Worm (Caenorhabditis elegans) whole organism, late embryonic: ENCODE results near the gene C34F11.1.

Experiments used
- K09A11.1 ChIP-seq: sonication (generic microtip); optimal IDR thresholded peaks from 2 replicates; lab custom pipeline; 2017; ENCODE audit warnings: antibody characterized with exemption, mild to moderate bottlenecking, missing genetic modification characterization, missing compliant biosample characterization; ENCODE audit not compliant: insufficient read depth
- rnt-1 ChIP-seq: sonication (generic microtip); optimal IDR thresholded peaks from 2 replicates; lab custom pipeline; 2016; ENCODE audit warnings: missing genetic modification characterization, missing compliant biosample characterization

DNA sequence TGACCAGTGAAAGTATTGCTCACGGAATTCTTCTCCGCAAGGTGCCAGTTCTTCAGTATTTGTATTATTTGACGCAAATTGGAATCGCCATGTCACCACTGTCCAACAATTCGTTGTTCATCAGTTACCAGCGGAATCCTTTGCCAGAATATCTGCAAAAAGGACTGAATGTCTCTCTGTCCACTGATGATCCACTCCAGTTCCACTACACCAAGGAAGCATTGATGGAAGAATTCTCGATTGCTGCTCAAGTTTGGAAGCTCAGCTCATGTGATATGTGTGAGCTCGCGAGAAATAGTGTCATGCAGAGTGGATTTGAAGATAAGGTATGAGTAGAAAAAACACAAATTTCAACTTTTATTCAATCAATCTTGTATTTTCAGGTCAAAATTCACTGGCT, 3.7 kb upstream of the C34F11.1 start:
- TF ChIP-seq K09A11.1 (tag; lab: Kevin White, UChicago) (no peak), rnt-1 (tag; lab: Kevin White, UChicago) (no peak)
